Worm (Caenorhabditis elegans) whole organism, L1 larva: ENCODE measurements around the gene fmo-3.

Experiments
- ama-1 ChIP-seq: fragments of 150-350 bp; optimal IDR thresholded peaks from 2 replicates; lab custom pipeline; 2014
- fos-1 ChIP-seq: fragments of 150-350 bp; optimal IDR thresholded peaks from 2 replicates; lab custom pipeline; 2014; ENCODE audit warnings: missing biosample characterization, missing genetic modification characterization
- mep-1 ChIP-seq: fragments of 150-350 bp; optimal IDR thresholded peaks from 2 replicates; lab custom pipeline; 2014; ENCODE audit warnings: missing biosample characterization, missing genetic modification characterization
- snpc-4 ChIP-seq: fragments of 150-350 bp; optimal IDR thresholded peaks from 2 replicates; lab custom pipeline; 2014; ENCODE audit warnings: missing biosample characterization, missing genetic modification characterization
- unc-86 ChIP-seq: sonication (generic microtip); optimal IDR thresholded peaks from 2 replicates; lab custom pipeline; 2016; ENCODE audit warnings: missing genetic modification characterization, missing compliant biosample characterization
- unc-98 ChIP-seq: fragments of 200-800 bp; sonication (Bioruptor generic); IDR thresholded peaks from 2 replicates; pipeline ENCODE4 v1.3.6; 2022; ENCODE audit warnings: missing genetic modification characterization, missing compliant biosample characterization

- TF ChIP-seq snpc-4 (tag; lab: Kevin White, UChicago), result no peak
- no peak for TF ChIP-seq ama-1 (lab: Kevin White, UChicago)
- TF ChIP-seq mep-1 (tag; lab: Kevin White, UChicago), result no peak
- TF ChIP-seq unc-86 (tag; lab: Kevin White, UChicago), result no peak
- no peak for TF ChIP-seq fos-1 (tag; lab: Kevin White, UChicago)
- no peak for TF ChIP-seq unc-98 (GFP tag; lab: Robert Waterston, UW)
Measured at ce11 chrIII:10740518-10740917, 46.0 kb downstream of the fmo-3 start, which contains the start of gene K01G5.8.
